Worm (Caenorhabditis elegans) whole organism, young adult: Measurements from ENCODE around the gene tif-1A.

Source experiments
- B0336.3 ChIP-seq: fragments of 200-800 bp; sonication (Bioruptor generic); IDR thresholded peaks from 2 replicates; pipeline ENCODE4 v1.3.6; 2022; ENCODE audit warnings: missing genetic modification characterization, missing compliant biosample characterization
- C06A6.2 ChIP-seq: fragments of 200-800 bp; sonication (Bioruptor generic); conservative IDR thresholded peaks from 2 replicates; pipeline ENCODE4 v1.3.6; 2022; ENCODE audit warnings: missing genetic modification characterization, missing compliant biosample characterization
- C17E4.6 ChIP-seq: fragments of 200-800 bp; sonication (Bioruptor generic); IDR thresholded peaks from 2 replicates; pipeline ENCODE4 v1.3.6; 2022; ENCODE audit warnings: missing genetic modification reagents, missing genetic modification characterization, missing compliant biosample characterization
- F33H1.4 ChIP-seq: fragments of 200-800 bp; sonication (Bioruptor generic); IDR thresholded peaks from 2 replicates; pipeline ENCODE4 v1.3.6; 2022; ENCODE audit warnings: missing genetic modification reagents, missing genetic modification characterization, missing compliant biosample characterization
- F52B5.7 ChIP-seq: sonication (generic microtip); optimal IDR thresholded peaks from 2 replicates; lab custom pipeline; 2016; ENCODE audit warnings: mild to moderate bottlenecking, missing genetic modification characterization, missing compliant biosample characterization
- K12H6.12 ChIP-seq: fragments of 200-800 bp; sonication (Bioruptor generic); optimal IDR thresholded peaks from 2 replicates; lab custom pipeline; 2018; ENCODE audit warnings: mild to moderate bottlenecking, missing genetic modification characterization, missing compliant biosample characterization
- T26A5.8 ChIP-seq: sonication (generic microtip); optimal IDR thresholded peaks from 2 replicates; lab custom pipeline; 2016; ENCODE audit warnings: missing genetic modification characterization, missing compliant biosample characterization
- Y95B8A.8 ChIP-seq: fragments of 200-800 bp; sonication (Bioruptor generic); IDR thresholded peaks from 2 replicates; pipeline ENCODE4 v1.3.6; 2022; ENCODE audit warnings: missing genetic modification reagents, missing genetic modification characterization, missing compliant biosample characterization
- ZK185.1 ChIP-seq: sonication (generic microtip); optimal IDR thresholded peaks from 2 replicates; lab custom pipeline; 2016; ENCODE audit warnings: mild to moderate bottlenecking, missing genetic modification characterization, missing compliant biosample characterization; ENCODE audit not compliant: poor library complexity, severe bottlenecking
- ama-1 ChIP-seq, 3 experiments: fragments of 150-350 bp in 1 of 3; sonication (generic microtip) in 2 of 3; optimal IDR thresholded peaks; 2 replicates each; lab custom pipeline; 2014 to 2018; ENCODE audit warnings: missing biosample characterization in 2 of 3, missing genetic modification characterization in 2 of 3, missing genetic modification reagents in 2 of 3
- attf-3 ChIP-seq: fragments of 200-800 bp; sonication (Bioruptor generic); conservative IDR thresholded peaks from 2 replicates; pipeline ENCODE4 v1.3.6; 2022; ENCODE audit warnings: missing genetic modification reagents, missing genetic modification characterization, missing compliant biosample characterization
- attf-5 ChIP-seq: fragments of 200-800 bp; sonication (Bioruptor generic); optimal IDR thresholded peaks from 2 replicates; lab custom pipeline; 2018; ENCODE audit warnings: mild to moderate bottlenecking, missing genetic modification characterization, missing compliant biosample characterization
- cebp-1 ChIP-seq, 2 experiments: fragments of 200-800 bp in 1 of 2; sonication (Bioruptor generic) in 1 of 2; sonication (generic microtip) in 1 of 2; IDR thresholded peaks in 1 of 2; optimal IDR thresholded peaks in 1 of 2; 2 replicates each; pipeline versions ENCODE4 v1.3.6 to Lab custom; 2017 to 2022; ENCODE audit warnings: missing compliant biosample characterization in 2 of 2, missing genetic modification characterization in 2 of 2, mild to moderate bottlenecking in 1 of 2, missing genetic modification reagents in 1 of 2, moderate library complexity in 1 of 2
- cebp-2 ChIP-seq: fragments of 200-800 bp; sonication (Bioruptor generic); IDR thresholded peaks from 2 replicates; pipeline ENCODE4 v1.3.6; 2022; ENCODE audit warnings: missing genetic modification characterization, missing compliant biosample characterization
- ceh-27 ChIP-seq: fragments of 200-800 bp; sonication (Bioruptor generic); optimal IDR thresholded peaks from 2 replicates; lab custom pipeline; 2018; ENCODE audit warnings: mild to moderate bottlenecking, missing genetic modification characterization, moderate library complexity, missing compliant biosample characterization
- ceh-40 ChIP-seq: fragments of 200-800 bp; sonication (Bioruptor generic); IDR thresholded peaks from 2 replicates; pipeline ENCODE4 v1.3.6; 2022; ENCODE audit warnings: missing genetic modification characterization, missing compliant biosample characterization
- ceh-58 ChIP-seq: fragments of 200-800 bp; sonication (Bioruptor generic); IDR thresholded peaks from 2 replicates; pipeline ENCODE4 v1.3.6; 2022; ENCODE audit warnings: missing genetic modification characterization, missing compliant biosample characterization
- dox-1 ChIP-seq: fragments of 200-800 bp; sonication (Bioruptor generic); IDR thresholded peaks from 2 replicates; pipeline ENCODE4 v1.3.6; 2022; ENCODE audit warnings: missing genetic modification reagents, missing genetic modification characterization, missing compliant biosample characterization
- efl-1 ChIP-seq: fragments of 150-350 bp; optimal IDR thresholded peaks from 2 replicates; lab custom pipeline; 2014; ENCODE audit warnings: missing biosample characterization, missing genetic modification reagents, missing genetic modification characterization
- egl-18 ChIP-seq: fragments of 200-800 bp; sonication (Bioruptor generic); IDR thresholded peaks from 2 replicates; pipeline ENCODE4 v1.3.6; 2022; ENCODE audit warnings: missing genetic modification reagents, missing genetic modification characterization, missing compliant biosample characterization
- egrh-3 ChIP-seq: fragments of 200-800 bp; sonication (Bioruptor generic); IDR thresholded peaks from 2 replicates; pipeline ENCODE4 v1.3.6; 2022; ENCODE audit warnings: missing genetic modification reagents, missing genetic modification characterization, missing compliant biosample characterization
- ets-4 ChIP-seq: fragments of 200-800 bp; sonication (Bioruptor generic); optimal IDR thresholded peaks from 2 replicates; lab custom pipeline; 2018; ENCODE audit warnings: mild to moderate bottlenecking, missing genetic modification characterization, missing compliant biosample characterization
- hmg-1.2 ChIP-seq: fragments of 200-800 bp; sonication (Bioruptor generic); IDR thresholded peaks from 2 replicates; pipeline ENCODE4 v1.3.6; 2022; ENCODE audit warnings: missing genetic modification reagents, missing genetic modification characterization, missing compliant biosample characterization
- hmg-20 ChIP-seq: fragments of 200-800 bp; sonication (Bioruptor generic); IDR thresholded peaks from 2 replicates; pipeline ENCODE4 v1.3.6; 2022; ENCODE audit warnings: missing genetic modification reagents, missing genetic modification characterization, missing compliant biosample characterization
- lin-26 ChIP-seq: fragments of 200-800 bp; sonication (Bioruptor generic); IDR thresholded peaks from 2 replicates; pipeline ENCODE4 v1.3.6; 2022; ENCODE audit warnings: missing genetic modification reagents, missing genetic modification characterization, missing compliant biosample characterization
- lin-54 ChIP-seq: fragments of 200-800 bp; sonication (Bioruptor generic); optimal IDR thresholded peaks from 2 replicates; lab custom pipeline; 2018; ENCODE audit warnings: mild to moderate bottlenecking, missing genetic modification characterization, missing compliant biosample characterization
- lsy-27 ChIP-seq: sonication (generic microtip); optimal IDR thresholded peaks from 2 replicates; lab custom pipeline; 2017; ENCODE audit warnings: missing genetic modification characterization, mild to moderate bottlenecking, missing compliant biosample characterization, antibody characterized with exemption, missing genotype, borderline replicate concordance; ENCODE audit not compliant: insufficient read depth
- madf-10 ChIP-seq: sonication (generic microtip); optimal IDR thresholded peaks from 2 replicates; lab custom pipeline; 2016; ENCODE audit warnings: mild to moderate bottlenecking, missing genetic modification characterization, missing compliant biosample characterization
- madf-6 ChIP-seq: fragments of 200-800 bp; sonication (Bioruptor generic); IDR thresholded peaks from 2 replicates; pipeline ENCODE4 v1.3.6; 2022; ENCODE audit warnings: missing genetic modification reagents, missing genetic modification characterization, missing compliant biosample characterization
- madf-8 ChIP-seq: fragments of 200-800 bp; sonication (Bioruptor generic); conservative IDR thresholded peaks from 2 replicates; pipeline ENCODE4 v1.3.6; 2022; ENCODE audit warnings: missing genetic modification reagents, missing genetic modification characterization, missing compliant biosample characterization
- mcd-1 ChIP-seq: fragments of 200-800 bp; sonication (Bioruptor generic); IDR thresholded peaks from 2 replicates; pipeline ENCODE4 v1.3.6; 2022; ENCODE audit warnings: missing genetic modification reagents, missing genetic modification characterization, missing compliant biosample characterization
- mel-28 ChIP-seq: sonication (generic microtip); optimal IDR thresholded peaks from 2 replicates; lab custom pipeline; 2016; ENCODE audit warnings: borderline replicate concordance, mild to moderate bottlenecking, missing genetic modification characterization, missing compliant biosample characterization
- mxl-1 ChIP-seq: sonication (generic microtip); optimal IDR thresholded peaks from 2 replicates; lab custom pipeline; 2016; ENCODE audit warnings: missing genetic modification characterization, missing compliant biosample characterization
- nhr-120 ChIP-seq: fragments of 200-800 bp; sonication (Bioruptor generic); IDR thresholded peaks from 2 replicates; pipeline ENCODE4 v1.3.6; 2022; ENCODE audit warnings: missing genetic modification characterization, missing compliant biosample characterization
- pbrm-1 ChIP-seq: fragments of 200-800 bp; sonication (Bioruptor generic); IDR thresholded peaks from 2 replicates; pipeline ENCODE4 v1.3.6; 2022; ENCODE audit warnings: missing genetic modification reagents, missing genetic modification characterization, missing compliant biosample characterization
- rec-8 ChIP-seq, 2 experiments: sonication (generic microtip); optimal IDR thresholded peaks; 2 replicates each; lab custom pipeline; 2016; ENCODE audit warnings: mild to moderate bottlenecking in 2 of 2, missing genetic modification characterization in 2 of 2, missing genetic modification reagents in 2 of 2, missing genotype in 2 of 2, missing biosample characterization in 1 of 2, missing compliant biosample characterization in 1 of 2, moderate library complexity in 1 of 2
- repo-1 ChIP-seq: sonication (generic microtip); optimal IDR thresholded peaks from 2 replicates; lab custom pipeline; 2017; ENCODE audit warnings: mild to moderate bottlenecking, missing genetic modification characterization, missing compliant biosample characterization
- sdz-38 ChIP-seq: sonication (generic microtip); optimal IDR thresholded peaks from 2 replicates; lab custom pipeline; 2016; ENCODE audit warnings: missing genotype, missing genetic modification characterization, missing compliant biosample characterization
- snpc-4 ChIP-seq, 5 experiments: fragments of 150-350 bp in 1 of 5; sonication (generic microtip) in 4 of 5; optimal IDR thresholded peaks; 2 replicates each; lab custom pipeline; 2014 to 2018; ENCODE audit warnings: missing genetic modification characterization in 5 of 5, missing biosample characterization in 3 of 5, antibody characterized with exemption in 2 of 5, mild to moderate bottlenecking in 2 of 5, missing compliant biosample characterization in 2 of 5, missing genotype in 2 of 5, moderate library complexity in 2 of 5, missing genetic modification reagents in 1 of 5
- somi-1 ChIP-seq: fragments of 200-800 bp; sonication (Bioruptor generic); optimal IDR thresholded peaks from 2 replicates; lab custom pipeline; 2018; ENCODE audit warnings: mild to moderate bottlenecking, missing genetic modification characterization, missing compliant biosample characterization
- tbx-9 ChIP-seq: sonication (generic microtip); optimal IDR thresholded peaks from 2 replicates; lab custom pipeline; 2016; ENCODE audit warnings: borderline replicate concordance, missing genetic modification characterization, inconsistent platforms, missing compliant biosample characterization
- zfh-2 ChIP-seq: fragments of 200-800 bp; sonication (Bioruptor generic); conservative IDR thresholded peaks from 2 replicates; pipeline ENCODE4 v1.3.6; 2022; ENCODE audit warnings: missing genetic modification reagents, missing genetic modification characterization, missing compliant biosample characterization
- zim-3 ChIP-seq: sonication (generic microtip); optimal IDR thresholded peaks from 2 replicates; lab custom pipeline; 2017; ENCODE audit warnings: mild to moderate bottlenecking, missing genetic modification characterization, moderate library complexity, missing compliant biosample characterization
- ztf-22 ChIP-seq: fragments of 200-800 bp; sonication (Bioruptor generic); optimal IDR thresholded peaks from 2 replicates; lab custom pipeline; 2018; ENCODE audit warnings: mild to moderate bottlenecking, missing genetic modification characterization, moderate library complexity, missing compliant biosample characterization
- ztf-28 ChIP-seq: fragments of 200-800 bp; sonication (Bioruptor generic); IDR thresholded peaks from 2 replicates; pipeline ENCODE4 v1.3.6; 2022; ENCODE audit warnings: missing genetic modification reagents, missing genetic modification characterization, missing compliant biosample characterization

The tif-1A gene

DNA sequence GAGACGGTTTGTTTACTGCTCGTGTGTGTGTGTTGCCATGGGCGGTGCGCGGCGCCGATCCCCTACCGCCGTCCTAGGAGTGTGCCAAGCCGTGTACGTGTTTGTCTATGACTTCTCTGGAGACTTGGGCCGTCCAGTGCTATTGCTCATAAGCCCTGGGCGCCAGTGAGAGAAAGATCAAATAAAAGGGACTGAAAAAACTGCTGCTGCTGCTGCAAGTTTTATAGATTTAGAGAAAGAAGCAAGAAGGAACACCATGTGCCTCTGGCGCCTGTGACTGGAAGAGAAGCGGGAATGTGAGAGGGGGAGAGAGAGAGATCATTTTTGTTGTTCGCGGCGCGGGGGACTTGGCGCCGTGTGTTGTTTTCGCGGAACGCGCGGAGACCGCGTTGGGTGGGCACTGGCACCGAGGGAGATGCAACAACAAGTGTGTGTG, 19.8 kb downstream of the tif-1A start:
- TF ChIP-seq egrh-3 (GFP tag; lab: Robert Waterston, UW) (peak; percentile 50; the same call in 1 of the 2 replicates), hmg-1.2 (GFP tag; lab: Robert Waterston, UW) (peak; percentile 32; the same call in 1 of the 2 replicates), ztf-28 (GFP tag; lab: Robert Waterston, UW) (no peak), tbx-9 (tag; lab: Kevin White, UChicago) (no peak), sdz-38 (tag; lab: Kevin White, UChicago) (no peak), cebp-1 (GFP tag; IDR thresholded peaks at IDR 0.05; lab: Robert Waterston, UW) (no peak), cebp-1 (tag; optimal IDR thresholded peaks at IDR 0.05; lab: Kevin White, UChicago) (peak; percentile 30), efl-1 (GFP tag; lab: Kevin White, UChicago) (peak; percentile 65), K12H6.12 (tag; lab: Kevin White, UChicago) (peak; percentile 80), zfh-2 (GFP tag; lab: Robert Waterston, UW) (peak; percentile 95), C06A6.2 (GFP tag; lab: Robert Waterston, UW) (no peak), F52B5.7 (peak; percentile 19), somi-1 (no peak), madf-8 (GFP tag; lab: Robert Waterston, UW) (peak; percentile 38; the same call in 1 of the 2 replicates), T26A5.8 (no peak), ama-1 (optimal IDR thresholded peaks at IDR 0.05; lab: Kevin White, UChicago) (no peak), ama-1 (GFP tag; optimal IDR thresholded peaks at IDR 0.05; lab: Kevin White, UChicago) (no peak), ZK185.1 (no peak), cebp-2 (no peak), F33H1.4 (GFP tag; lab: Robert Waterston, UW) (no peak), rec-8 (tag; optimal IDR thresholded peaks at IDR 0.05; lab: Kevin White, UChicago) (no peak), B0336.3 (GFP tag; lab: Robert Waterston, UW) (no peak), lin-54 (GFP tag; lab: Kevin White, UChicago) (peak; percentile 2), nhr-120 (0 out of 2 replicates have a peak, but pooled peaks have one; percentile 15), hmg-20 (GFP tag; lab: Robert Waterston, UW) (no peak), repo-1 (no peak), zim-3 (tag; lab: Kevin White, UChicago) (no peak), dox-1 (GFP tag; lab: Robert Waterston, UW) (peak; percentile 46; the same call in 1 of the 2 replicates), lsy-27 (no peak), madf-6 (GFP tag; lab: Robert Waterston, UW) (peak; percentile 68; the same call in 1 of the 2 replicates), lin-26 (GFP tag; lab: Robert Waterston, UW) (peak; percentile 32; the same call in 1 of the 2 replicates), attf-5 (peak; percentile 11)

DNA sequence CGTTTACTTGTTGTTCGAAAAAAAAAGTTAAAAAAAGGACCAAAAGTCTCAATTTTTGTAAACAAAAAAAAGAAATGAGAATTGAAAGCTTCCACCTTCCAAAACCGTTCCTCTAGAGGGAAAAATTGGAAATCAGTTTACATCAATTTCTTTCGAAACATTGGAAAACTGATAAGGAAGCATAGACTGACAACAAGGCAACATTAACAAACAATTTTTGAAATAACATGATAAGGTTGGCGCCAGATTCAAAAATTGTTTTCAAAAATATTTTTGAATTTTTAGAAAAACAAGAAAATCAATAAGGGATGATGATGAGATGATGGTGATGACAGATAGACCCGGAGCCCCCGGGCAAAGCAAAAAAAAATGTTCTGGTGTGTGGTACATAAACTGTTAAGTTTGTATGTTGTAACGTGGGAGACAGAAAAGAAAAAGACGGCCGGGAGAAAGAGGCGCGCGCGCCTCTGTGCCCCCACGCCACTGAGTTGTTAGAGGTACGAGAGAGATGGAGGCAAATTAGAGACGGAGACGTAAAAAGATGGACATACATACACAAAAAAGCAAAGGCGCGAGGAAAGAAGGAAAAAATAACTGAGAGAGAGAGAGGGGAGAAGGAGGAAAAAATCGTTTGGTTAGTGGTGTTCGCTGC, 23.8 kb downstream of the tif-1A start:
- TF ChIP-seq mel-28 (tag; lab: Kevin White, UChicago) (no peak), egl-18 (GFP tag; lab: Robert Waterston, UW) (no peak), snpc-4 (GFP tag; optimal IDR thresholded peaks at IDR 0.05; lab: Kevin White, UChicago) (no peak), snpc-4 (tag; optimal IDR thresholded peaks at IDR 0.05; lab: Kevin White, UChicago) (peak in 3 of 4 experiments; percentile 13 to 31 (median 21)), ama-1 (optimal IDR thresholded peaks at IDR 0.05; lab: Kevin White, UChicago) (no peak), ama-1 (GFP tag; optimal IDR thresholded peaks at IDR 0.05; lab: Kevin White, UChicago) (no peak), ztf-22 (GFP tag; lab: Kevin White, UChicago) (no peak), dox-1 (GFP tag; lab: Robert Waterston, UW) (peak; percentile 75), Y95B8A.8 (no peak), ceh-58 (GFP tag; lab: Robert Waterston, UW) (no peak), attf-5 (peak; percentile 77), lsy-27 (no peak), ets-4 (no peak), mcd-1 (GFP tag; lab: Robert Waterston, UW) (no peak; the same call in 1 of the 2 replicates), mxl-1 (tag; lab: Kevin White, UChicago) (no peak), attf-3 (no peak), ceh-40 (GFP tag; lab: Robert Waterston, UW) (no peak), ceh-27 (GFP tag; lab: Kevin White, UChicago) (peak; percentile 15), madf-10 (peak; percentile 36), C17E4.6 (no peak), pbrm-1 (GFP tag; lab: Robert Waterston, UW) (0 out of 2 replicates have a peak, but pooled peaks have one; percentile 21)
